Fruit fly (Drosophila melanogaster) Kc167 (cell line): ENCODE results near the gene ppk10.

Experiments used
- Myc ChIP-seq: fragments of >200 bp; optimal IDR thresholded peaks from 2 replicates; lab custom pipeline; 2017; ENCODE audit warnings: missing external identifiers
- Sin3A ChIP-seq: fragments of >200 bp; optimal IDR thresholded peaks from 2 replicates; lab custom pipeline; 2018; ENCODE audit warnings: missing external identifiers
- h ChIP-seq: fragments of >200 bp; optimal IDR thresholded peaks from 3 replicates; lab custom pipeline; 2018; ENCODE audit warnings: missing external identifiers
- insv ChIP-seq: fragments of >200 bp; optimal IDR thresholded peaks from 3 replicates; lab custom pipeline; 2018; ENCODE audit warnings: missing external identifiers
- psq ChIP-seq: fragments of >200 bp; optimal IDR thresholded peaks from 2 replicates; lab custom pipeline; 2017; ENCODE audit warnings: missing external identifiers
- ttk ChIP-seq: sonication (Bioruptor generic); optimal IDR thresholded peaks from 2 replicates; lab custom pipeline; 2017; ENCODE audit warnings: missing external identifiers

Gene ppk10

dm6 chr2L:10403803-10404315, 48.3 kb downstream of the ppk10 start:
- no peak for TF ChIP-seq insv (lab: Kevin White, UChicago)
- TF ChIP-seq h (lab: Kevin White, UChicago), result no peak
- no peak for TF ChIP-seq psq (lab: Kevin White, UChicago)
- no peak for TF ChIP-seq Sin3A (lab: Kevin White, UChicago)
- TF ChIP-seq Myc (lab: Kevin White, UChicago), result no peak
- TF ChIP-seq ttk (lab: Kevin White, UChicago), result no peak
